Worm (Caenorhabditis elegans) whole organism, midembryonic: ENCODE measurements around the gene vab-8.

Source experiments
- T22C8.4 ChIP-seq: fragments of 200-800 bp; sonication (Bioruptor generic); IDR thresholded peaks from 2 replicates; pipeline ENCODE4 v1.3.6; 2022; ENCODE audit warnings: missing genetic modification characterization, missing compliant biosample characterization
- flt-1 ChIP-seq: fragments of 200-800 bp; sonication (Bioruptor generic); IDR thresholded peaks from 2 replicates; pipeline ENCODE4 v1.3.6; 2022; ENCODE audit warnings: missing genetic modification characterization, missing compliant biosample characterization
- med-1 ChIP-seq: sonication (generic microtip); optimal IDR thresholded peaks from 2 replicates; lab custom pipeline; 2017; ENCODE audit warnings: missing genetic modification characterization, mild to moderate bottlenecking, missing compliant biosample characterization, antibody characterized with exemption, missing genetic modification reagents; ENCODE audit not compliant: insufficient read depth
- tab-1 ChIP-seq: fragments of 200-800 bp; sonication (Bioruptor generic); IDR thresholded peaks from 2 replicates; pipeline ENCODE4 v1.3.6; 2022; ENCODE audit warnings: missing genetic modification characterization, missing compliant biosample characterization
- ztf-23 ChIP-seq: fragments of 200-800 bp; sonication (Bioruptor generic); IDR thresholded peaks from 2 replicates; pipeline ENCODE4 v1.3.6; 2022; ENCODE audit warnings: missing genetic modification reagents, missing genetic modification characterization, missing compliant biosample characterization

DNA sequence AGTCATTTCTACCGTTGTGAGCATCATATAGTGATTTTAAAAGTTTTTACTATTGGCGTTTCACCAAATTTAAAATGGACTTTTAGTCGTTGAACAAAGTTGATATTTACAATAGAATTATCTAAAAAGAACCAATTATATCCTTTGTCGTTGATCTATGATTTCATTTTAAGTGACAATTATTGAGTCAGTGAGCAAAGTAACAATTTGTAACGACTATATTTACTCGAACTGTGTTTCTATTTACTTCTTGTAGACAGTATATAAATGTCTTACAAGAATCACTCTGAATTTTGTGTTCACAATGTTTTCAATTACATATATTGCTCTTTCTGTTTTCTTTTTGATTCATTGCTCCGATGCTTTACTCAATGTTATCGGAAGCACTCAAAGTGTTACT is 28.0 kb downstream of the vab-8 start, which contains the start of gene ttr-22:
- TF ChIP-seq med-1 (GFP tag; lab: Kevin White, UChicago), result no peak
- no peak for TF ChIP-seq ztf-23 (GFP tag; lab: Robert Waterston, UW)
- no peak for TF ChIP-seq T22C8.4 (GFP tag; lab: Robert Waterston, UW)
- no peak for TF ChIP-seq tab-1 (GFP tag; lab: Robert Waterston, UW)
- TF ChIP-seq flt-1 (GFP tag; lab: Robert Waterston, UW), result no peak
